Fruit fly (Drosophila melanogaster) S2 (cell line): ENCODE results near the gene SP555.

Source experiments
- CG8478 ChIP-seq: fragments of >200 bp; optimal IDR thresholded peaks from 2 replicates; lab custom pipeline; 2018
- CTCF ChIP-seq, 2 experiments: fragments of >200 bp; optimal IDR thresholded peaks; 2 replicates each; lab custom pipeline; 2018

SP555 gene

DNA sequence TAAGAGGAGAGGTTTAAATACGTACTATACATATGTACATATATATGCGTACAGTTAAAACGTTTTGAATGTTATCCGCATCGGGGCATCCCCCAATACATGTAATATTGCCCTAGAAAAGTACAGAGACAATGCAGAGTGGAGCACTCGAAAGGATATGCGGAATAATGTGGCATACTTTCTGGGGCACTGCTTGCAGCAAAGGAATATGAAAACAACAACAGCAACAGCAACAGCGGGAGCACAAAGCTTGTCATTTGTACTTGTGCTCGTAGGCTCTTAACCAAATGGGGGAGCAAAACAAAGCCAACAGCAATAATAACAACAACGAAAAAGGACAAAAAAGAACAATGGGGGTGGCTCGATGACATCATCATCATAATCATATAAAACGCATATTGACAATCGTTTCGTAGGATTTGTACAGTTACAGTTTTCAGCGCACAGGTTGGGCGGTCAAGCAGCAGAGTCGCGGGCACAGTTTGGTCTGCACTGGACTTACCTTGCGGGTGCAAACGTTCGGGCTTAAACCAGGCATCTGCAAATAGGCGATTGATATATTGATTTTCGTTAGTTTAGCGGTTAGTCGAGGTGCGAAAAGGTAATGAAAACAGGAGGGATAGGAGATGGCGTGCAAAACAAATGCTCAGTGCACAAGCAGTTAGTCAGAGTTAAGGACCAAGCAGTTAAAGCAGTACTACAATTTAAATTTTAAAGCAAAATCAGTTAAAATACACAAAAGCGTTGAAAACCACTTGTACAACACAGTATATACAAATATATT, 33.6 kb upstream of the SP555 start:
- TF ChIP-seq CG8478: no peak
- peak in 1 of 2 experiments; percentile 56 for TF ChIP-seq CTCF (optimal IDR thresholded peaks at IDR 0.05; lab: Kevin White, UChicago)

DNA sequence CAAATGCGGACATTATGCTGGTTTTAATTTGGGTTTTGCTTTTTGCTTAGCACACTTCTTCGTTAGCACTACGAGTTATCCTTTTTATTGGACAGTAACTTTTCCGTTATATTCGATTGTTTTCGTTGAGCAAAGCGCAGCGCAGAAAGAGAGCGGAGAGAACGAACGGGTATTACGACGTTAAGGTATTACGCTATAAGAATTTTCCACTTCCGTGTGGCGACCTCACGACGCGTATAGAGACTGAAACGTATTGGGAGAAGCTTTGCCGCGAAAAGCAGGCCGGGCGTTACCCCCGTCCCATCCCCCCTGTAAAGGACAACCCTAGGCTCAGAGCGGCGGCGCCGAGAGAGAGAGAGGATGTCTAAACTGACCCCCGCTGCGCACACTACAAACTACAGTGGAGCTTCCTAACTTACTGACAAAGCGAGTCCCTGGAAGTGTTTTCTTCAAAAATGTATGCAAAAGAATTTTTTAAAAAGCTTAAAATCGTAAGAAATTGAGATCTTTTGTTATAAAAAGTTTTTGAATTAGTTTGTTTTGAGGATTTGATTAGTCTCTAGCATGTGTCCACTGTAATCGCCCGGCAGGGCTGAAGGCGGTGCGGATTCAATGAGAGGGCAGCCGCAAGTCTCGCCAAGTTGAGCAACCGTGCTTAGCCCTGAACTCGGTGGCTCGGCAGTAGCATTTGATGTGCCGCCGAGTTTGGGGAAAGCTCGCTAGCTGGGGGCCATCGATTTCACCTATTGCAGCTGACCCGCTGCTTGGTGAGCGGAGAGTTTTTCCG, 32.6 kb upstream of the SP555 start:
- TF ChIP-seq CTCF (optimal IDR thresholded peaks at IDR 0.05; lab: Kevin White, UChicago) (no peak), CG8478 (no peak)

DNA sequence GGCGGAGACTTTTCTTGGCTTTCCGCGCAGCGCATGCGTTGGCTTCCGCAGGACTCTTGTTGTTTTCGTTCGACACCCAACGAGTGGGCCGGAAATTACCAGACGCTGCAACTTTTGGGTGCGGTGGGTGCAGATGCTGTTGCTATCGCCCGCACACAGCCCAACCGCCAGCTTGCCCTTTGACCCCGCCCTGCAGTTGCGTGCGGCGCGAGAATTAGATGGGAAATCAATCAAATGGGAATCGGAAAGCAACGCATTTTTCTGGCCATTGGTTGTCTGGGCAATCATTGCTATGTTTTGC, 32.1 kb upstream of the SP555 start:
- no peak for TF ChIP-seq CTCF (optimal IDR thresholded peaks at IDR 0.05; lab: Kevin White, UChicago)
- TF ChIP-seq CG8478: no peak

DNA sequence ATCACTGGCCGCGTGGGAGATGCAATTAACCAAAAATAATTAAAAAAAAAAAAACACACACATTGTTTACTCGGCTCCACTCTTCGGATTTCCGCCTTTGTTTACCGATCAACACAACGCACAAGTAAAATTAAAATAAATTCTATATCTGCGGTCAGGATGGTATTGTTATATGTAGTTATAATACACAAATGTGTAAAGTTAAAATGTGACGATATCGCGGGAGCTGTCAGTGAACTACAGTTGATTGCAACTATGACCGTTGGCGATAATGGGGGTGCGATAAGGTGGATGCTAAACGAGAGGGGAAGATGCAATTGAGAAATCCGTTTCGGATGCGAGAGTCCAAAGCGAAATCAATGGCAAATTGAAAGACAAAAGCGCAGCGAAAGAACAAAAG, 31.2 kb upstream of the SP555 start:
- TF ChIP-seq CTCF (optimal IDR thresholded peaks at IDR 0.05; lab: Kevin White, UChicago): no peak
- TF ChIP-seq CG8478: no peak

DNA sequence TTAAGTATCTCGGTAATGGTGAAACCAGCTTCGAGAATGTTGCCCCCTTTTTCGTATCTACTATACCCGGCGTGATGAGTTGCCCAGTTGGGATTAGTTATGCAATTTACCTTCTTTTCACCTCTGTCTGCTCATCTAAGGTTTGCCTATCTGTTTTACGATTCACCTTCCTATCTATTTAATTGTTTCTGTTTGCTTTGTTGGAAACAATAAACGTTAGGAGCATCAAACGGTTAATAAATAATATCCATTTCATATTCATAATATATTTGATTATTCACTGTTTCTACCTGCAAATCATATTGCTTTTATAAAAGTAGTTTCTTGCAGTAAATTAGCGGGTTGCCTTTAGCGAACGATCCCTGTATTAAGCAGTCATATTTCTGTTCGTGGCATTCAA, 30.3 kb upstream of the SP555 start:
- TF ChIP-seq CG8478 (no peak), CTCF (optimal IDR thresholded peaks at IDR 0.05; lab: Kevin White, UChicago) (no peak)

DNA sequence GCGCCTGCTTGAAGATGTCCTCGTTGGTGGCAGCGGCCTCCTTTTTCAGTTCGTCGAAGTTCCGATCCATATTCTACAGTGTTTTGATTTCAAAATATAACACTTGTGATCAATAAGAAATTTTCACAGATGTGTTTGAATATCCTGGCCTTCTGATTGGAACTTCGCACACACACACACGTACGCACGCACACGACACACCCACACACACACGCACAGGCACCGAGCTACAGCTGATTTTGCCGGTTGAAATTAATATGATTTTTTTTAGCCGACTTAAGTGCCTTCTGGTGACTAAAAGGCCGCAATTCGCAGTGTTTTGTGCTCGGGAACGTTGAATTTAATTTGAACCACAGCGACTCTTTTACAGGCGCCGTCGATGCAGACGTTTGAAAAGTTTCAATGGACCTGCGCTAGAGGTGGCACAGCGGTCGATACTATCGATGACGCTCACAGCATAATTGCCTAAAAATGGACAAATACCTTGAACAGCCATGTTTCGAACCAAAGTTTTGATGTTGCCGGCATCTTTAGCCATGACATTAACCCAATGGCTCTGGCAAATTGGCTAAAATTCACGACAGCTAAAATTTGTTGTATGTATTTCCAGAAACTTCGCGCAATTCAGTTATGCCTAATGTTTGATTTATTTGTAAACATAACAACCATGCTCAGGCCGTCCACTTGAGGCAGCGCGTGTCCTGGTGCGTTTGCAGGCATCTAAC, 28.0 kb upstream of the SP555 start, which contains the start of gene Rtnl1:
Gene Rtnl1, minus strand, starts transcription at position 415 of the 725 bp plus-strand sequence.
- TF ChIP-seq CG8478: no peak
- TF ChIP-seq CTCF (optimal IDR thresholded peaks at IDR 0.05; lab: Kevin White, UChicago): peak; percentile 53 to 60

DNA sequence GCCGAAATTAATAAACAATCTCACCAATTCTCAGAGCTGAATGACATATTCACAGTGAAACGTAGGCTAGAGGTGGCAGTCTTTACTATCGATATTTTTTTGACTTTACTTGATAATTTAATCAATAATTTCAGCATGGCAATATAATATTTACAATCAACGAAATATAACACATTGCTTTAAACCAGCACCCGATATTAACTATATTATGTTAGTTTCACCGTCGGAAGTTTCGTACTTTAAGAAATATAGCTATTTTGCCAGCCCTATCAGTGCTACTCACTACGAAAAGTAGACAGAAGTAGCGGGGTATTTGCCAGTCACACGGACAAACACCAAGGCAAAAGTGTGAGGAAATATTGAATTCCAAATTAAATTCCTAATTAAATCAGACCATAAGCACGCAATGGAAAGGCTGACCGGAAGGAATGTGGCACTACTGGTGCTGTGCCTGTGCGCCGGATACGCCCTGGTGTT, 26.7 kb upstream of the SP555 start, which contains the start of the genes CG31917, Tfb5 and SelT:
Gene CG31917, minus strand, starts transcription at position 51 of the 477 bp plus-strand sequence.
Gene Tfb5, minus strand, starts transcription at position 51 of the 477 bp plus-strand sequence.
Gene SelT, plus strand, starts transcription at position 139 of the 477 bp plus-strand sequence.
- TF ChIP-seq CTCF (optimal IDR thresholded peaks at IDR 0.05; lab: Kevin White, UChicago): peak in 1 of 2 experiments; percentile 10
- TF ChIP-seq CG8478: no peak

DNA sequence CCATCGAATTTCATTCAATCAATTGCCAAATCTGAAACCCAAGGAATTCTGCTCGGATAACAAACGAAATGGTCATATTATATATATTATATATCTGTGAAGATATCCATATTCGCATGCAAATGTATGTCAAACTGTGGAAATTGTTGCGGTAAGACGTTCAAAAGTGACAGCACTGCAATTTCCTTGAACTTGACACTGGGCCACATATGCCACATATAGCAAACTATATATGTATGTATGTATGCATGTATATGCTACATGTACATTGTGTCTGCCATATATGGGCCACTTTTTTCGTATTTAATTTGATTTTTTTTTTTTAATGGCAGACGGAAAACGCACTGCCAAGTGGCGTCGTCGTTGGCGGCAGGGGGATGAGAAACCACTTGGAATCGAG, 17.0 kb upstream of the SP555 start:
- TF ChIP-seq CTCF (optimal IDR thresholded peaks at IDR 0.05; lab: Kevin White, UChicago) (no peak), CG8478 (no peak)

DNA sequence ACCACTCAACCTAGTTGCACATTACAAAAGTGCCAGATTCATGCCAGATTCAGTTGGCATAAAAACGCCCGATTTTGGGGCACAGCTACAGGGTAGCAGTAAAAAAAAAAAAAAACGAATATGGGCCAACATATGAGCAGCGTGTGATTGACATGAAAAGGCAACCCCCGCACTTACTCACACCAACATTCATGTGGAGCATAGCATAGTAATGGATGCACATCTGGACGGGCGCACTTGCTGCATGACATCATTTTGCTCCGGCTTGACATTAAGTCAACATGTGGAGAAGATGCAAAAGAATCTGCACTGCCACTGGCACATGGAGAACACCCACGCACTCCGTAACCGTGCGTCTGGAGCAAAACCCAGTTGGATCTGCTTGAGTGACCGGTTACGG, 14.9 kb upstream of the SP555 start:
- TF ChIP-seq CG8478 (no peak), CTCF (optimal IDR thresholded peaks at IDR 0.05; lab: Kevin White, UChicago) (no peak)

DNA sequence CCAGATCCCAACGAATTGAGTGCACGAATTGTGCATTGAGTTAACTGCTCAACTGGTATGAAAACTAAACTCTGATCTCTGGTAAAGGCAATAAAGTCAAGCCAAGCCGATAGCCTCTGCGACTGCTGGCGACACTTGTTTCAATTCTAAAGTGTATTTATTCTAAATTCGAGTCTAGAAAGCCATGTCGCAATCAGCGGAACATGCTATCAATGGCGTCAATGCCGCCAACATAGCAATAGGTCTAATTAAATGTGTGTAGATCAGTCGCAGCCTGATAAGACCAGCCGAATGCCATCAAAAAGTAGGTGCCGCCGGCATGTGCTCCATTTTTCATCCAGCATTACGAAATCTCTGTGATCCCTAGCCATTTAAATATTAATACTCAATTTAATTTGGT, 12.0 kb upstream of the SP555 start:
- TF ChIP-seq CTCF (optimal IDR thresholded peaks at IDR 0.05; lab: Kevin White, UChicago): no peak
- no peak for TF ChIP-seq CG8478

DNA sequence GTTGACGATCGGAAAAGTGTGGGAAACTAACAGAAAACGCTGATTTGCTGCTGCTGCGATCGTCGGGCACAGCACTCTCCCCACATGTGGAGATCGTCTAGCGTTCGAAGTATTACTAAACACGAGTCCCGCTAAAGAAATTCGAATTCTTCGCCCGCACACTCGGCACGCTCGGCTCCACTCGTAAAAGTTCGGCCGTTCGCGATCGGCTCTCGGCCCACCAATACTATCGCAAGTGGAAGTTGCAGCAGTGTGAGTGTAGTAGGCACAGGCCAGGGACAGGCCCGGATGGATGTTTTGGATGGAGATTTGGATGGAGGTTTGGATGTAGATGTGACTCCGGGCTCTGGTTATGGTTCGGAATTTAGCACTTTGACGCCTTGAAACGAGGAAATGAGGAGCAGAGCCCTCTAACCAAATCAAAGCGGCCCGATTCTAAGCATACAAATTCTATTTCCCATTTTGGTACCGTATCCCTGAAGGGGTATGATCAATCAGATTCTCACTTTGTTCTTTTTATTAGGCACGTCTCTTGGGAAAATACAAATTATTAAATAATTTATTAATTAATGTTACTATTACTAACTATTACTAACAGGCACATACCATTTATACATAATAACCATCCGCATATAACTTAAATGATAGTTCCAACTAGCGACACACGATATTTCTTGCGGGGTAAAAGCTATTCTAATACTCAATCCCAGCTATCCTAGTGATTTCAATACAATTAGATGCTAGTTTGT, 10.0 kb upstream of the SP555 start:
- TF ChIP-seq CTCF (optimal IDR thresholded peaks at IDR 0.05; lab: Kevin White, UChicago) (no peak), CG8478 (no peak)

DNA sequence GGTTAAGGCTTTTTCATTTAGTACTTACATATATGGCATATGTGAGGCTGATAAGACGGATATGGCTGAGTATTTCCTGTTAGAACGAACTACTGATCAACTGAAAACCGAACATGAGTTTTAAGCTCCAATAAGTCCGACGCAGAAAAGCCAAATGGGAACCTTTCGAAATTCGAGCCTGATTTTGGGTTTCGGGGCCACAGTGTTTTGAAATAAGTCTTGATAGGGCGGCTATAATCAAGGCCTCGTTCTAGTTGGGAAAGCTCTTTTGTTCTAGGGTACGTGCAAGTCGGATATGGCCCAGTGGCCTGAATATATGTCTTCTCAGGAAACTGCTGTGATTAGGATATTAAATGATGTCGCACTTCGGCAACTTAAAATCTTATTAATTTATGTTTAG, 9.4 kb upstream of the SP555 start, which contains the start of gene vkg:
Gene vkg, minus strand, starts transcription at position 101 of the 400 bp plus-strand sequence.
- TF ChIP-seq CG8478: no peak
- TF ChIP-seq CTCF (optimal IDR thresholded peaks at IDR 0.05; lab: Kevin White, UChicago): no peak

DNA sequence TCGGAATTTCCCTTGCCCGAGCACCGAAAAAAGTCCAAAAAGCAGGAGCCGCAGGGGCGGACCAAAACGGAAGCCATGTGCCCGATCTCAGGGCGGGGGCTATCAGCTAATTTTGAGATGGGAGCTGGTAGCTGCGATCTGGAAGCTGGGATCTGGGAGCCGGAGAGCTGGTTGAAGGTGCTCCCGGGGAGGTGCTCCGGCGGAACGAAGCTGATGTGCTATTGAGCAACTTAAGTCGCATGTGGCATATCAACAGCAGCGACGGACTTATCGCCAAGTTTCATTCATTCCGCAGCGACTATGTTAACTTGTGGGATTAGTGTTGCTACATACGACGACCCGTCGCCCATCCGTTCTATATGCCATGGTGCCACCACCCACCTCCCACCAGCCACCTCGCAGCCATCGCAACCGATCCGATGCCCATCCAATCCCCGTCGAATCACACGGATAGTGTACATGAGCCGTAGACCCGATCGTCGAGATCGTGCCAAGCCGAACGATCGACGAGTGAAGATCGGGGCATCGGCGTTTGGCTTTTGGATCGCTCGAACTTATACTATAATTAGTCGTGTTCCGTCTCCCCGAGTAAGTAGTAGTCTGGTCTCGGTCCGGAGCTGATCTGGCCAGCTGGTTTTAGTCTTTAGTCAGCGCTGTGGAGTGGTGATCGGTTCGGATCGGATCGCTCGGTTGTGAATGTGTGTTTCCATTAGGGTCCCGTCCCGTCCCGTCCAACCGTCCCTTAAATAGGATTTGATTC, 8.3 kb upstream of the SP555 start, which contains the start of gene Col4a1:
Gene Col4a1, plus strand, starts transcription at position 561 of the 760 bp plus-strand sequence.
- TF ChIP-seq CG8478: no peak
- TF ChIP-seq CTCF (optimal IDR thresholded peaks at IDR 0.05; lab: Kevin White, UChicago): no peak

DNA sequence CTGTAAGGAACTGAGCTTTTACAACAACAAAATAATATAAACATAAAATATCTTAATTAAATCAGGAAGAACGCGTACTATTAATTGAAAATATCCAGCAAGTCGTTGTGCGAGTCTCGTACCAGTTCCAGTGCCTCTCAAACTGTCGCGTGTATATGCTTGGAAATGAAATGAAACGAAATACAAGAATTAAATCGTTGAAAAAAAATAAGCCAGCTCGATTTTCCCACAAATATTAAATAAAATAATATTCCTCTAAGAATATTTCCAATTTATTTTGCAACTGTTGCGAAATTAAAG, 7.8 kb upstream of the SP555 start:
- TF ChIP-seq CTCF (optimal IDR thresholded peaks at IDR 0.05; lab: Kevin White, UChicago): no peak
- TF ChIP-seq CG8478: no peak
